Worm (Caenorhabditis elegans): ENCODE results near the gene moe-3.

DNA sequence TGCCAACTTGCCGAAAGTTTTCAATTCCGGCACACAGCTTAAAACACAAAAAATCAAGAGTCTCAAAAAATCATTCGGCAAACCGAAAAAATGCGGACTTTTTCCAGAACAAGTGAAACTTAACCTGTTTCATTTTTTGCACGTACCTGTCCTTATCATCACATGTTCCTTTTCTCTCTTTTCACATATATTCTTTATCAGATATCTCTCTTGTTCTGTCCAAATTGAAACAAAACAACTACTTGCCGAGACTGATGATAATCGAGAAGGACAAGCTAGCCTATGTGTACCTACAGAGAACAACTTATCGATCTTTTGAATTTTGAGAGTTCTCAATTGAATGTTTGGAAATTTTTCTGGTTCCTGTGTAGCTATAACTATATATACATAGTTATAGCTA is 15.6 kb downstream of the moe-3 start:
- TF ChIP-seq ceh-6 (GFP tag; optimal IDR thresholded peaks at IDR 0.05), result no peak
- no peak for TF ChIP-seq pha-4 (tag; optimal IDR thresholded peaks at IDR 0.05)
- no peak for TF ChIP-seq pqm-1 (tag; optimal IDR thresholded peaks at IDR 0.05)
- TF ChIP-seq sdc-2 (tag; optimal IDR thresholded peaks at IDR 0.05), result no peak
- no peak for TF ChIP-seq ama-1 (optimal IDR thresholded peaks at IDR 0.05)
- TF ChIP-seq ahr-1 (tag; optimal IDR thresholded peaks at IDR 0.05), result no peak
